Worm (Caenorhabditis elegans): ENCODE data around the gene txdc-17.

DNA sequence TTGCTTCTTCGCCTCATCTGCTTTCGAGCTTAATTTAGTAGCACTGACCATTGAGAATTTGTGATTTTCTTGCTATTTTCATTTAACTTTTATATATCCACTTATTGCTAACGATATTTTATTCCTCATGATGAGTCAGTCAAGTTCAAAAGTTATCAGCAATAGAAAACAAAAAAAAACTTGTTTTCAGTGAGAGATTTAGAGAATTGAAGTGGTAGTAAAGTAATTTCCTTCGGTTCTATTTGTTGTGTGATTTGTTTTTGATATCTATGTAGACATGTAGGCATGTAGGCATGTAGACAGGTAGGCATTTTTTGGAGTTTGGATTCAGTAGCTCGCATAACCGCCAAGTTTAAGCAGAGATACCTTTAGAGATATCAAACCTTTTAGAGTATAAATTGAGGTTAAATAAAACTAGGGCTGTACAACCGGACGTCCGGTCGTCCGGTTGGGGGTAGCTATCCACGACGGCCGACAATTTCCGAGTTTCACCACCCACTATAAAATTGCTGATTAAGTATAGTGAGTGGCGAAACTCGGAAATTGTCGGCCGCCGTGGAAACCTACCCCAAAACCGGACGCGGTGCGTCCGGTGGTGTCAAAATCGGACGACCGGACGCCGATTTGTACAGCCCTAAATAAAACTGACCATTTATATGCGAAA is 6.5 kb downstream of the txdc-17 start, which contains the start of gene Y71H2AR.2:
- TF ChIP-seq flt-1 (GFP tag; IDR thresholded peaks at IDR 0.05) (no peak), cog-1 (tag; optimal IDR thresholded peaks at IDR 0.05) (no peak)
